Worm (Caenorhabditis elegans) whole organism, L2 larva: ENCODE results near the gene pfd-1.

ENCODE experiments used
- C34F6.9 ChIP-seq: fragments of 150-350 bp; optimal IDR thresholded peaks from 2 replicates; lab custom pipeline; 2014; ENCODE audit warnings: missing biosample characterization, missing genetic modification characterization
- F13H6.1 ChIP-seq: sonication (generic microtip); optimal IDR thresholded peaks from 2 replicates; lab custom pipeline; 2016; ENCODE audit warnings: missing genetic modification characterization, missing compliant biosample characterization
- R02D3.7 ChIP-seq: fragments of 150-350 bp; optimal IDR thresholded peaks from 2 replicates; lab custom pipeline; 2014; ENCODE audit warnings: missing biosample characterization, missing genetic modification characterization
- Y55F3AM.14 ChIP-seq: fragments of 200-800 bp; sonication (Bioruptor generic); optimal IDR thresholded peaks from 2 replicates; lab custom pipeline; 2018; ENCODE audit warnings: mild to moderate bottlenecking, missing genetic modification characterization, missing compliant biosample characterization
- ZK546.5 ChIP-seq: sonication (generic microtip); optimal IDR thresholded peaks from 2 replicates; lab custom pipeline; 2017; ENCODE audit warnings: missing biosample characterization, missing genetic modification characterization
- alr-1 ChIP-seq: fragments of 150-350 bp; optimal IDR thresholded peaks from 2 replicates; lab custom pipeline; 2014; ENCODE audit warnings: missing biosample characterization, missing genetic modification characterization
- aly-2 ChIP-seq: fragments of 150-350 bp; optimal IDR thresholded peaks from 2 replicates; lab custom pipeline; 2014; ENCODE audit warnings: missing biosample characterization, missing genetic modification characterization
- ama-1 ChIP-seq: fragments of 150-350 bp; optimal IDR thresholded peaks from 2 replicates; lab custom pipeline; 2018; ENCODE audit warnings: inconsistent platforms
- blmp-1 ChIP-seq: sonication (generic microtip); optimal IDR thresholded peaks from 2 replicates; lab custom pipeline; 2017; ENCODE audit warnings: missing genetic modification characterization, mild to moderate bottlenecking, missing compliant biosample characterization, antibody characterized with exemption, moderate library complexity; ENCODE audit not compliant: insufficient read depth
- ceh-16 ChIP-seq: fragments of 150-350 bp; optimal IDR thresholded peaks from 2 replicates; lab custom pipeline; 2014; ENCODE audit warnings: missing biosample characterization, missing genetic modification characterization
- ceh-82 ChIP-seq: fragments of 150-350 bp; optimal IDR thresholded peaks from 2 replicates; lab custom pipeline; 2014; ENCODE audit warnings: missing biosample characterization, missing genetic modification characterization
- crh-2 ChIP-seq: sonication (generic microtip); optimal IDR thresholded peaks from 2 replicates; lab custom pipeline; 2017; ENCODE audit warnings: missing biosample characterization, missing genetic modification characterization
- dmd-4 ChIP-seq: sonication (generic microtip); optimal IDR thresholded peaks from 2 replicates; lab custom pipeline; 2017; ENCODE audit warnings: missing biosample characterization, missing genetic modification characterization
- egl-27 ChIP-seq: sonication (generic microtip); optimal IDR thresholded peaks from 3 replicates; lab custom pipeline; 2017; ENCODE audit warnings: missing biosample characterization, missing genetic modification reagents, missing genetic modification characterization
- elt-1 ChIP-seq: fragments of 150-350 bp; optimal IDR thresholded peaks from 2 replicates; lab custom pipeline; 2014; ENCODE audit warnings: missing biosample characterization, missing genetic modification characterization
- elt-3 ChIP-seq: sonication (generic microtip); optimal IDR thresholded peaks from 2 replicates; lab custom pipeline; 2017; ENCODE audit warnings: missing biosample characterization, missing genetic modification characterization
- fos-1 ChIP-seq: fragments of 150-350 bp; optimal IDR thresholded peaks from 2 replicates; lab custom pipeline; 2014; ENCODE audit warnings: missing biosample characterization, missing genetic modification characterization
- gmeb-1 ChIP-seq: fragments of 150-350 bp; optimal IDR thresholded peaks from 2 replicates; lab custom pipeline; 2014; ENCODE audit warnings: missing biosample characterization, missing genetic modification characterization
- lin-11 ChIP-seq: fragments of 150-350 bp; sonication (generic microtip); optimal IDR thresholded peaks from 2 replicates; lab custom pipeline; 2014; ENCODE audit warnings: missing biosample characterization, missing genetic modification characterization, inconsistent platforms, mixed read lengths
- lin-13 ChIP-seq: fragments of 150-350 bp; optimal IDR thresholded peaks from 2 replicates; lab custom pipeline; 2014; ENCODE audit warnings: missing biosample characterization, missing genetic modification reagents, missing genetic modification characterization
- lin-39 ChIP-seq: fragments of 150-350 bp; optimal IDR thresholded peaks from 2 replicates; lab custom pipeline; 2014; ENCODE audit warnings: missing biosample characterization, missing genetic modification reagents, missing genetic modification characterization
- lsy-2 ChIP-seq, 2 experiments: fragments of 150-350 bp in 1 of 2; sonication (generic microtip) in 1 of 2; optimal IDR thresholded peaks; 2 replicates each; lab custom pipeline; 2014 to 2017; ENCODE audit warnings: missing biosample characterization in 2 of 2, missing genetic modification characterization in 2 of 2
- mab-5 ChIP-seq: fragments of 150-350 bp; optimal IDR thresholded peaks from 2 replicates; lab custom pipeline; 2014; ENCODE audit warnings: missing biosample characterization, missing genetic modification characterization
- mbf-1 ChIP-seq: sonication (generic microtip); optimal IDR thresholded peaks from 2 replicates; lab custom pipeline; 2017; ENCODE audit warnings: missing biosample characterization, missing genetic modification characterization
- mdl-1 ChIP-seq, 2 experiments: fragments of 150-350 bp in 1 of 2; sonication (generic microtip) in 1 of 2; optimal IDR thresholded peaks; 2 replicates each; lab custom pipeline; 2017; ENCODE audit warnings: missing biosample characterization in 2 of 2, missing genetic modification characterization in 2 of 2
- nhr-10 ChIP-seq: sonication (generic microtip); optimal IDR thresholded peaks from 2 replicates; lab custom pipeline; 2017; ENCODE audit warnings: missing biosample characterization, missing genetic modification characterization
- nhr-11 ChIP-seq: fragments of 150-350 bp; optimal IDR thresholded peaks from 2 replicates; lab custom pipeline; 2014; ENCODE audit warnings: missing biosample characterization, missing genetic modification characterization
- nhr-12 ChIP-seq: fragments of 150-350 bp; optimal IDR thresholded peaks from 2 replicates; lab custom pipeline; 2014; ENCODE audit warnings: missing biosample characterization, missing genetic modification characterization
- nhr-129 ChIP-seq: fragments of 150-350 bp; optimal IDR thresholded peaks from 2 replicates; lab custom pipeline; 2014; ENCODE audit warnings: missing biosample characterization, missing genetic modification characterization
- nhr-21 ChIP-seq: fragments of 150-350 bp; optimal IDR thresholded peaks from 2 replicates; lab custom pipeline; 2014; ENCODE audit warnings: missing biosample characterization, missing genetic modification characterization
- nhr-23 ChIP-seq: fragments of 150-350 bp; optimal IDR thresholded peaks from 2 replicates; lab custom pipeline; 2014; ENCODE audit warnings: missing biosample characterization, missing genetic modification reagents, missing genetic modification characterization
- nhr-237 ChIP-seq: fragments of 150-350 bp; optimal IDR thresholded peaks from 2 replicates; lab custom pipeline; 2014; ENCODE audit warnings: missing biosample characterization, missing genetic modification characterization
- nhr-25 ChIP-seq: fragments of 150-350 bp; sonication (generic microtip); optimal IDR thresholded peaks from 3 replicates; lab custom pipeline; 2014; ENCODE audit warnings: missing biosample characterization, missing genetic modification characterization
- nhr-6 ChIP-seq: fragments of 150-350 bp; optimal IDR thresholded peaks from 2 replicates; lab custom pipeline; 2014; ENCODE audit warnings: missing biosample characterization, missing genetic modification characterization
- nhr-77 ChIP-seq: fragments of 150-350 bp; optimal IDR thresholded peaks from 2 replicates; lab custom pipeline; 2014; ENCODE audit warnings: missing biosample characterization, missing genetic modification characterization
- peb-1 ChIP-seq: fragments of 150-350 bp; optimal IDR thresholded peaks from 2 replicates; lab custom pipeline; 2014; ENCODE audit warnings: missing biosample characterization, missing genetic modification characterization
- sem-4 ChIP-seq: fragments of 150-350 bp; optimal IDR thresholded peaks from 2 replicates; lab custom pipeline; 2014; ENCODE audit warnings: missing biosample characterization, missing genetic modification reagents, missing genetic modification characterization
- skn-1 ChIP-seq: sonication (generic microtip); optimal IDR thresholded peaks from 2 replicates; lab custom pipeline; 2017; ENCODE audit warnings: missing biosample characterization, missing genetic modification characterization
- sma-3 ChIP-seq: sonication (generic microtip); optimal IDR thresholded peaks from 2 replicates; lab custom pipeline; 2016; ENCODE audit warnings: missing genetic modification reagents, missing genetic modification characterization, missing compliant biosample characterization
- sma-9 ChIP-seq, 2 experiments: fragments of 150-350 bp in 1 of 2; sonication (generic microtip) in 1 of 2; optimal IDR thresholded peaks; 2 replicates each; lab custom pipeline; 2014 to 2016; ENCODE audit warnings: missing genetic modification characterization in 2 of 2, mild to moderate bottlenecking in 1 of 2, missing biosample characterization in 1 of 2, missing compliant biosample characterization in 1 of 2, missing genetic modification reagents in 1 of 2, moderate library complexity in 1 of 2
- snpc-4 ChIP-seq: fragments of 150-350 bp; optimal IDR thresholded peaks from 2 replicates; lab custom pipeline; 2014; ENCODE audit warnings: missing biosample characterization, missing genetic modification characterization
- unc-39 ChIP-seq: fragments of 150-350 bp; optimal IDR thresholded peaks from 2 replicates; lab custom pipeline; 2014; ENCODE audit warnings: missing biosample characterization, missing genetic modification characterization
- unc-55 ChIP-seq: fragments of 150-350 bp; sonication (generic microtip); optimal IDR thresholded peaks from 3 replicates; lab custom pipeline; 2014; ENCODE audit warnings: missing biosample characterization, missing genetic modification reagents, missing genetic modification characterization
- unc-62 ChIP-seq: fragments of 150-350 bp; optimal IDR thresholded peaks from 2 replicates; lab custom pipeline; 2014; ENCODE audit warnings: missing biosample characterization, missing genetic modification reagents, missing genetic modification characterization
- zag-1 ChIP-seq: fragments of 150-350 bp; optimal IDR thresholded peaks from 2 replicates; lab custom pipeline; 2014; ENCODE audit warnings: missing biosample characterization, missing genetic modification characterization
- ztf-1 ChIP-seq: fragments of 200-800 bp; sonication (Bioruptor generic); conservative IDR thresholded peaks from 2 replicates; pipeline ENCODE4 v1.3.6; 2022; ENCODE audit warnings: missing genetic modification characterization, missing compliant biosample characterization
- ztf-11 ChIP-seq: sonication (generic microtip); optimal IDR thresholded peaks from 2 replicates; lab custom pipeline; 2017; ENCODE audit warnings: missing biosample characterization, missing genetic modification characterization
- ztf-4 ChIP-seq: fragments of 150-350 bp; optimal IDR thresholded peaks from 2 replicates; lab custom pipeline; 2014; ENCODE audit warnings: missing biosample characterization, missing genetic modification characterization

Gene pfd-1

DNA sequence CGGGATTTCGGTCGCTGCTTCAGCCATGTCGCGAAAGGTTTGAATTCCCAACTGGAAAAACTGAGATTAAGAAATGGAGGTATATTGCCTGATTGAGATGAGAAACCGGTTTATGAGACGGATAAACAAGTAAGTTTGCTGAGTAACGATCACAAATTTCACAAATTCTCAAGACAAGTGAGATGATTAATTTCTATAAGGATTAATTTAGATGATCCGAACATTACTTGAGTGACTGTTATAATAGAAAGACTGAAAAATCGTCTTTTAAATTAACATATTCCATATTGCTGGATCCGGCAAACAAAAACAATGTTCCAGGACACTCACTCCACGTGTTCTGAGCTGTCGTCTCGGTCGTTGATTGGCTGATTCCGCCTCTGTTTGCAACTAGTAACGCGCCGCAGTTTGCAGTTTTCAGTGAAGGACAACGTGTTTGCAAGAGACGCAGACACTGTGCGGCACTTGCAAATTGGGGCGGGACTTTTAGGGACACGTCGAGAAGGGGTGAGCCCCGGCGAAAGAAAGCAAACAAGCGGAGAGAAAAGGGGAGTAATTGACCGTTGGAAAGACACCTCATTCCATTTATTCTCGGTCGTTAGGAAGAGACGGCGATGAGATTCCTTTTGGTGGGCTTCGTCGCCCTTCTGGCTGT is 30.9 kb upstream of the pfd-1 start, which contains the start of the genes imp-2 and enpl-1:
Gene imp-2 (minus strand): TSS at position 51 of the 655 bp plus-strand sequence.
Gene enpl-1 (plus strand): TSS at position 462 of the 655 bp plus-strand sequence.
- TF ChIP-seq R02D3.7 (no peak), ztf-4 (tag; lab: Kevin White, UChicago) (peak; percentile 69), mbf-1 (tag; lab: Kevin White, UChicago) (no peak), unc-62 (no peak), ZK546.5 (tag; lab: Kevin White, UChicago) (peak; percentile 34), nhr-237 (peak; percentile 21), unc-39 (tag; lab: Kevin White, UChicago) (no peak), nhr-11 (tag; lab: Kevin White, UChicago) (no peak), elt-3 (tag; lab: Kevin White, UChicago) (no peak), nhr-23 (tag; lab: Kevin White, UChicago) (peak; percentile 25), zag-1 (tag; lab: Kevin White, UChicago) (peak; percentile 98), sma-9 (GFP tag; optimal IDR thresholded peaks at IDR 0.05; lab: Kevin White, UChicago) (peak; percentile 81), sma-9 (tag; optimal IDR thresholded peaks at IDR 0.05; lab: Kevin White, UChicago) (no peak), Y55F3AM.14 (GFP tag; lab: Kevin White, UChicago) (peak; percentile 34), sma-3 (peak; percentile 89), ceh-82 (no peak), egl-27 (tag; lab: Kevin White, UChicago) (peak; percentile 82), ztf-11 (tag; lab: Kevin White, UChicago) (no peak), sem-4 (tag; lab: Kevin White, UChicago) (peak; percentile 74), unc-55 (GFP tag; lab: Kevin White, UChicago) (peak; percentile 92), nhr-6 (tag; lab: Kevin White, UChicago) (peak; percentile 71), skn-1 (no peak), alr-1 (tag; lab: Kevin White, UChicago) (no peak), blmp-1 (tag; lab: Kevin White, UChicago) (peak; percentile 10), fos-1 (tag; lab: Kevin White, UChicago) (peak; percentile 86), lsy-2 (tag; optimal IDR thresholded peaks at IDR 0.05; lab: Kevin White, UChicago) (peak; percentile 90 to 96), nhr-12 (tag; lab: Kevin White, UChicago) (no peak), crh-2 (peak; percentile 98), peb-1 (tag; lab: Kevin White, UChicago) (no peak), lin-13 (peak; percentile 88), nhr-77 (tag; lab: Kevin White, UChicago) (peak; percentile 62), nhr-10 (tag; lab: Kevin White, UChicago) (peak; percentile 43), lin-39 (no peak), ceh-16 (peak; percentile 31), C34F6.9 (tag; lab: Kevin White, UChicago) (peak; percentile 89), nhr-21 (tag; lab: Kevin White, UChicago) (peak; percentile 83), mdl-1 (tag; optimal IDR thresholded peaks at IDR 0.05; lab: Kevin White, UChicago) (peak; percentile 70 to 97), snpc-4 (tag; lab: Kevin White, UChicago) (peak; percentile 34), ztf-1 (GFP tag; lab: Robert Waterston, UW) (no peak), dmd-4 (tag; lab: Kevin White, UChicago) (no peak), elt-1 (tag; lab: Kevin White, UChicago) (no peak), nhr-129 (peak; percentile 94), F13H6.1 (peak; percentile 91), aly-2 (tag; lab: Kevin White, UChicago) (no peak), ama-1 (lab: Kevin White, UChicago) (no peak), lin-11 (tag; lab: Kevin White, UChicago) (peak; percentile 93), nhr-25 (tag; lab: Kevin White, UChicago) (peak; percentile 78), mab-5 (peak; percentile 89), gmeb-1 (peak; percentile 85)
